Fruit fly (Drosophila melanogaster): ENCODE results near the gene CG9592.

Gene CG9592

DNA sequence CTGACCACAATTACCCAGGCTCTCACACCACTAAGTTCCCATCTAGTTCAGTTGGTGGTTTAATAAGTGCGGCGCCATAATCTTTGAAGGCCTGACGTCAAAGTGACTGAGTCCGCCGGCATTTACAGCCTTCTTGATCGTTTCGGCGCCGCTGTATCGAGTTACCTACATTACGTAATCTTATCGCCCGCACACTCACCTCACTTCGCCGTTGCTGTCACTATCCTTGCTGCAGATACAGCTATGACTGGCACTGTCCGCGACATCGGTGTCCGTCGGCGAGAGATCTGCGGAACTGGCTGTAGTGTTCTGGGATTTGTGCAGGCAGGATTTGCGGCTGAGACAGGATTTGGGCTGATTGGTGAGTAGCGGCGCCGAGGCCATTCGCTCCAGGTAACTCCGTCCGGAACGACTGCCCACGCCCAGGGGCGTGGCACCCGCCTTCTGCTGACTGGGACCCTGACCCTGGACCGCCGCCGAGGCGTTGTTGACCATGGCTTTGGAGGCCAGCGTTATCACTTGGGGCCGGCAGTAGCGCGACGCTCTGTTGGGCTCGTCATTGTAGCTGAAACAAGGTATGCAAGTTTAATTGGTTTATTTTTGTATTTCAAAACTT is 29.4 kb downstream of the CG9592 start (continued):
- TF ChIP-seq grn (GFP tag; optimal IDR thresholded peaks at IDR 0.05): peak; percentile 27
- TF ChIP-seq Gug (GFP tag; IDR thresholded peaks at IDR 0.05): no peak
- TF ChIP-seq odd (GFP tag; optimal IDR thresholded peaks at IDR 0.05): no peak
- TF ChIP-seq ci (GFP tag; IDR thresholded peaks at IDR 0.05): 0 out of 3 replicates have a peak, but pooled peaks have one; percentile 32
- no peak for TF ChIP-seq Dip3 (GFP tag; optimal IDR thresholded peaks at IDR 0.05)
- peak; percentile 73 for TF ChIP-seq sd (tag; optimal IDR thresholded peaks at IDR 0.05)
- no peak for TF ChIP-seq CG6654 (GFP tag; optimal IDR thresholded peaks at IDR 0.05)
- no peak for TF ChIP-seq gsb (GFP tag; IDR thresholded peaks at IDR 0.05)
- TF ChIP-seq CG10543 (GFP tag; optimal IDR thresholded peaks at IDR 0.05): peak; percentile 22
- TF ChIP-seq CG1603 (tag; optimal IDR thresholded peaks at IDR 0.05): no peak
- no peak for TF ChIP-seq CG14965 (GFP tag; optimal IDR thresholded peaks at IDR 0.05; ENCODE audit: borderline replicate concordance)
- no peak for TF ChIP-seq CG1832 (GFP tag; optimal IDR thresholded peaks at IDR 0.05)
- TF ChIP-seq sisA (GFP tag; IDR thresholded peaks at IDR 0.05): no peak
- no peak for TF ChIP-seq CG4730 (GFP tag; IDR thresholded peaks at IDR 0.05)
- TF ChIP-seq mirr (GFP tag; optimal IDR thresholded peaks at IDR 0.05): peak; percentile 56
- peak in 1 of 2 experiments; percentile 95 for TF ChIP-seq Pdp1 (GFP tag; optimal IDR thresholded peaks at IDR 0.05)
- no peak for TF ChIP-seq CG12942 (GFP tag; optimal IDR thresholded peaks at IDR 0.05)
- no peak for TF ChIP-seq CG1233 (GFP tag; optimal IDR thresholded peaks at IDR 0.05)
- TF ChIP-seq HmgZ (tag; optimal IDR thresholded peaks at IDR 0.05): peak; percentile 19
- TF ChIP-seq Usf (GFP tag; optimal IDR thresholded peaks at IDR 0.05): no peak
- TF ChIP-seq gcm2 (GFP tag; optimal IDR thresholded peaks at IDR 0.05): no peak
- no peak for TF ChIP-seq CG9876 (GFP tag; optimal IDR thresholded peaks at IDR 0.05)
- TF ChIP-seq Fer1 (GFP tag; optimal IDR thresholded peaks at IDR 0.05): peak; percentile 1
- no peak for TF ChIP-seq CG13287 (GFP tag; IDR thresholded peaks at IDR 0.05; ENCODE audit: partially characterized antibody)
- TF ChIP-seq TFAM (GFP tag; optimal IDR thresholded peaks at IDR 0.05): no peak
- no peak for TF ChIP-seq dan (GFP tag; IDR thresholded peaks at IDR 0.05)
- TF ChIP-seq tup (GFP tag; optimal IDR thresholded peaks at IDR 0.05): no peak
- no peak for TF ChIP-seq CG3281 (GFP tag; optimal IDR thresholded peaks at IDR 0.05)
- no peak for TF ChIP-seq unpg (GFP tag; optimal IDR thresholded peaks at IDR 0.05)
- no peak for TF ChIP-seq CoRest (tag; optimal IDR thresholded peaks at IDR 0.05)
- no peak for TF ChIP-seq vnd (GFP tag; IDR thresholded peaks at IDR 0.05; ENCODE audit: partially characterized antibody)
- TF ChIP-seq disco-r (GFP tag; optimal IDR thresholded peaks at IDR 0.05): no peak
- peak; percentile 36 for TF ChIP-seq crol (GFP tag; IDR thresholded peaks at IDR 0.05)
- TF ChIP-seq Mrtf (GFP tag; IDR thresholded peaks at IDR 0.05): 0 out of 3 replicates have a peak, but pooled peaks have one; percentile 22
- no peak for TF ChIP-seq Poxn (GFP tag; IDR thresholded peaks at IDR 0.05)
- no peak for TF ChIP-seq cas (GFP tag; IDR thresholded peaks at IDR 0.05)
- no peak for TF ChIP-seq grau (tag; optimal IDR thresholded peaks at IDR 0.05)
- no peak for TF ChIP-seq CG9609 (GFP tag; optimal IDR thresholded peaks at IDR 0.05)
- TF ChIP-seq ftz-f1 (GFP tag; optimal IDR thresholded peaks at IDR 0.05): peak; percentile 93
- TF ChIP-seq CG4328 (GFP tag; optimal IDR thresholded peaks at IDR 0.05): no peak
- no peak for TF ChIP-seq Eip74EF (GFP tag; optimal IDR thresholded peaks at IDR 0.05)
- no peak for TF ChIP-seq CG2712 (tag; optimal IDR thresholded peaks at IDR 0.05)
- no peak for TF ChIP-seq slp2 (GFP tag; optimal IDR thresholded peaks at IDR 0.05)
- TF ChIP-seq nau (GFP tag; optimal IDR thresholded peaks at IDR 0.05): no peak
- no peak for TF ChIP-seq sim (GFP tag; IDR thresholded peaks at IDR 0.05)
- no peak for TF ChIP-seq Dref (GFP tag; IDR thresholded peaks at IDR 0.05)
- no peak for TF ChIP-seq CG17359 (tag; optimal IDR thresholded peaks at IDR 0.05)
- TF ChIP-seq CG2116 (GFP tag; optimal IDR thresholded peaks at IDR 0.05): no peak
- no peak for TF ChIP-seq CG7556 (GFP tag; optimal IDR thresholded peaks at IDR 0.05)
- no peak for TF ChIP-seq Chrac-16 (GFP tag; optimal IDR thresholded peaks at IDR 0.05)
- TF ChIP-seq fru (optimal IDR thresholded peaks at IDR 0.05): no peak

Measured in whole organism, embryonic.